Fruit fly (Drosophila melanogaster): Measurements from ENCODE around the gene PlexA.

DNA sequence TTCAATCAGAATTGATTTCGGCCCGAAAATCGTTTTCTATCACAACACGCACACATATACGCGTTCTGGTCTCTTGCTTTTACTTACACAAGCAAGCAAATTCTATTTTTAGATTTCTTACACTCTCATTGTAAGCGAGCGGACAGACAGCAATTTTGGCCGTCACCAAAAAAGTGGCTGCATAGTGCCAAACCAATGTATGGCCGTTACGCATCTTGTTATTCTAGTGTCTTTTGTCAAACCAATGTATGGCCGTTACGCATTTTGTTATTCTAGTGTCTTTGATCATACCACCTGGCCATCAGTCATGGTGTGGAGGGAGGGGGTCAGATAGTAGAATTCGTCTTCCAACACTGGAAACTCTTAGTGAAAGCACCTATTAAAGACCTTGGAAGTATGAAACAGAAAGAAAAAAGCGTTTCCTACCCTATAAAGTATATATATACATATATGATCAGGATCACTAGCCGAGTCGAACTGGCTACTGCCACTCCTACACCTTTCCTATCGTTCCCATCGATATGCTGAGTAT lies 65.8 kb downstream of the PlexA start:
- TF ChIP-seq CTCF (optimal IDR thresholded peaks at IDR 0.05) (no peak), CG8478 (optimal IDR thresholded peaks at IDR 0.05) (no peak)
